Fruit fly (Drosophila melanogaster) whole organism, wandering third instar larva: ENCODE measurements around the gene CG42759.

Experiments
- Abd-B ChIP-seq: fragments of >200 bp; optimal IDR thresholded peaks from 2 replicates; lab custom pipeline; 2017; ENCODE audit warnings: missing biosample characterization, missing genetic modification characterization
- CG32264 ChIP-seq: fragments of 200-800 bp; sonication (Bioruptor generic); optimal IDR thresholded peaks from 2 replicates; lab custom pipeline; 2016; ENCODE audit warnings: missing biosample characterization, missing genetic modification characterization
- CG9705 ChIP-seq: fragments of 200-800 bp; sonication (Bioruptor generic); optimal IDR thresholded peaks from 2 replicates; lab custom pipeline; 2018; ENCODE audit warnings: missing biosample characterization, mild to moderate bottlenecking, missing genetic modification characterization
- CrebA ChIP-seq: fragments of 200-800 bp; sonication (Bioruptor generic); optimal IDR thresholded peaks from 2 replicates; lab custom pipeline; 2016; ENCODE audit warnings: missing biosample characterization, mild to moderate bottlenecking, missing genetic modification characterization, borderline replicate concordance
- Dfd ChIP-seq: fragments of >200 bp; optimal IDR thresholded peaks from 2 replicates; lab custom pipeline; 2017; ENCODE audit warnings: missing biosample characterization, missing genetic modification characterization
- Dif ChIP-seq: fragments of 200-275, 200-300 bp; sonication (Bioruptor generic); optimal IDR thresholded peaks from 2 replicates; lab custom pipeline; 2018; ENCODE audit warnings: missing biosample characterization, missing genetic modification characterization; ENCODE audit not compliant: partially characterized antibody
- GATAd ChIP-seq: sonication (Bioruptor generic); optimal IDR thresholded peaks from 2 replicates; lab custom pipeline; 2016; ENCODE audit warnings: missing biosample characterization, missing genetic modification characterization
- HLH106 ChIP-seq: fragments of 200-800 bp; optimal IDR thresholded peaks from 3 replicates; lab custom pipeline; 2019; ENCODE audit warnings: missing biosample characterization, mild to moderate bottlenecking, missing genetic modification characterization, moderate library complexity
- Hnf4 ChIP-seq: fragments of 200-800 bp; sonication (Bioruptor generic); optimal IDR thresholded peaks from 2 replicates; lab custom pipeline; 2016; ENCODE audit warnings: missing biosample characterization, mild to moderate bottlenecking, missing genetic modification characterization
- Hr78 ChIP-seq: fragments of >200 bp; optimal IDR thresholded peaks from 2 replicates; lab custom pipeline; 2017; ENCODE audit warnings: missing biosample characterization, missing genetic modification characterization
- Hr83 ChIP-seq: fragments of 200-300 bp; sonication (Bioruptor generic); optimal IDR thresholded peaks from 2 replicates; lab custom pipeline; 2016; ENCODE audit warnings: missing biosample characterization, mild to moderate bottlenecking, missing genetic modification characterization, moderate library complexity; ENCODE audit not compliant: poor library complexity, severe bottlenecking
- Jra ChIP-seq: sonication (Bioruptor generic); optimal IDR thresholded peaks from 2 replicates; lab custom pipeline; 2016; ENCODE audit warnings: missing biosample characterization, missing genetic modification characterization
- Mio ChIP-seq: sonication (Bioruptor generic); optimal IDR thresholded peaks from 2 replicates; lab custom pipeline; 2016; ENCODE audit warnings: missing biosample characterization, missing genetic modification characterization
- Myc ChIP-seq: fragments of >200 bp; optimal IDR thresholded peaks from 2 replicates; lab custom pipeline; 2017
- N ChIP-seq: fragments of >200 bp; optimal IDR thresholded peaks from 2 replicates; lab custom pipeline; 2018; ENCODE audit warnings: missing biosample characterization, missing external identifiers, missing genetic modification characterization
- OdsH ChIP-seq: fragments of 200-800 bp; sonication (Bioruptor generic); optimal IDR thresholded peaks from 2 replicates; lab custom pipeline; 2016; ENCODE audit warnings: missing biosample characterization, mild to moderate bottlenecking, missing genetic modification characterization
- Rel ChIP-seq, 2 experiments: fragments of 200-800 bp; sonication (Bioruptor generic) in 1 of 2; optimal IDR thresholded peaks; 2 replicates in 1 of 2; 3 replicates in 1 of 2; lab custom pipeline; 2016 to 2019; ENCODE audit warnings: mild to moderate bottlenecking in 2 of 2, missing biosample characterization in 2 of 2, missing genetic modification characterization in 2 of 2, moderate library complexity in 1 of 2
- Sp1 ChIP-seq: fragments of 200-800 bp; sonication (Bioruptor generic); optimal IDR thresholded peaks from 3 replicates; lab custom pipeline; 2019; ENCODE audit warnings: missing biosample characterization, mild to moderate bottlenecking, missing genetic modification characterization, moderate library complexity
- br ChIP-seq: fragments of 200-800 bp; sonication (Bioruptor generic); optimal IDR thresholded peaks from 2 replicates; lab custom pipeline; 2016; ENCODE audit warnings: missing biosample characterization, missing genetic modification characterization
- brk ChIP-seq: fragments of 200-800 bp; sonication (Bioruptor generic); optimal IDR thresholded peaks from 2 replicates; lab custom pipeline; 2016; ENCODE audit warnings: missing biosample characterization, mild to moderate bottlenecking, missing genetic modification characterization
- dl ChIP-seq, 2 experiments: fragments of 175-275, 200-275 bp in 1 of 2; fragments of 200-275 bp in 1 of 2; sonication (Bioruptor generic); optimal IDR thresholded peaks; lab custom pipeline; 2018; ENCODE audit warnings: mild to moderate bottlenecking in 2 of 2, missing biosample characterization in 2 of 2, missing genetic modification characterization in 2 of 2, moderate library complexity in 2 of 2; ENCODE audit not compliant: partially characterized antibody in 2 of 2, insufficient read depth in 1 of 2
- dmrt93B ChIP-seq: fragments of 200-800 bp; sonication (Bioruptor generic); optimal IDR thresholded peaks from 2 replicates; lab custom pipeline; 2018; ENCODE audit warnings: missing biosample characterization, mild to moderate bottlenecking, missing genetic modification characterization
- dsf ChIP-seq: sonication (Bioruptor generic); optimal IDR thresholded peaks from 2 replicates; lab custom pipeline; 2016; ENCODE audit warnings: missing biosample characterization, missing genetic modification characterization, borderline replicate concordance
- ey ChIP-seq: fragments of 200-800 bp; sonication (Bioruptor generic); optimal IDR thresholded peaks from 2 replicates; lab custom pipeline; 2016; ENCODE audit warnings: missing biosample characterization, missing genetic modification characterization
- foxo ChIP-seq, 2 experiments: fragments of 200-800 bp; sonication (Bioruptor generic); optimal IDR thresholded peaks; 2 replicates in 1 of 2; 3 replicates in 1 of 2; lab custom pipeline; 2016 to 2017; ENCODE audit warnings: missing biosample characterization in 2 of 2, missing genetic modification characterization in 2 of 2
- fru ChIP-seq: fragments of 200-800 bp; sonication (Bioruptor generic); optimal IDR thresholded peaks from 3 replicates; lab custom pipeline; 2016; ENCODE audit warnings: missing biosample characterization, mild to moderate bottlenecking, missing genetic modification characterization
- h ChIP-seq: fragments of 200-800 bp; sonication (Bioruptor generic); optimal IDR thresholded peaks from 3 replicates; lab custom pipeline; 2016; ENCODE audit warnings: missing biosample characterization, mild to moderate bottlenecking, missing genetic modification characterization
- jim ChIP-seq: fragments of 175-275, 200-325 bp; sonication (Bioruptor generic); optimal IDR thresholded peaks from 2 replicates; lab custom pipeline; 2016; ENCODE audit warnings: missing biosample characterization, mild to moderate bottlenecking, missing genetic modification characterization
- lola ChIP-seq: fragments of >200 bp; optimal IDR thresholded peaks from 2 replicates; lab custom pipeline; 2017; ENCODE audit warnings: missing biosample characterization, missing genetic modification characterization
- psq ChIP-seq: fragments of 200-800 bp; sonication (Bioruptor generic); optimal IDR thresholded peaks from 3 replicates; lab custom pipeline; 2017; ENCODE audit warnings: missing biosample characterization, mild to moderate bottlenecking, missing genetic modification characterization, moderate library complexity
- rgr ChIP-seq: fragments of 200-800 bp; sonication (Bioruptor generic); optimal IDR thresholded peaks from 3 replicates; lab custom pipeline; 2016; ENCODE audit warnings: missing biosample characterization, mild to moderate bottlenecking, missing genetic modification characterization
- sage ChIP-seq: fragments of 200-800 bp; sonication (Bioruptor generic); optimal IDR thresholded peaks from 2 replicates; lab custom pipeline; 2016; ENCODE audit warnings: missing biosample characterization, mild to moderate bottlenecking, missing genetic modification characterization
- sv ChIP-seq: fragments of 200-800 bp; sonication (Bioruptor generic); optimal IDR thresholded peaks from 3 replicates; lab custom pipeline; 2016; ENCODE audit warnings: missing biosample characterization, missing genetic modification characterization
- tai ChIP-seq: sonication (Bioruptor generic); optimal IDR thresholded peaks from 2 replicates; lab custom pipeline; 2016; ENCODE audit warnings: missing biosample characterization, missing genetic modification characterization
- woc ChIP-seq: sonication (Bioruptor generic); optimal IDR thresholded peaks from 2 replicates; lab custom pipeline; 2016; ENCODE audit warnings: missing biosample characterization, mild to moderate bottlenecking, missing genetic modification characterization

The CG42759 gene

dm6 chr3R:10100498-10101196 lies 42.2 kb upstream of the CG42759 start (continued):
- TF ChIP-seq Dfd (GFP tag; lab: Kevin White, UChicago) (no peak), foxo (GFP tag; optimal IDR thresholded peaks at IDR 0.05; lab: Kevin White, UChicago) (peak in 1 of 2 experiments; percentile 60), sage (GFP tag; lab: Kevin White, UChicago) (no peak), woc (no peak), Jra (no peak), Dif (GFP tag; lab: Kevin White, UChicago) (peak; percentile 93), tai (no peak), ey (no peak), Sp1 (GFP tag; lab: Kevin White, UChicago) (peak; percentile 14), OdsH (no peak), dmrt93B (GFP tag; lab: Kevin White, UChicago) (no peak), psq (GFP tag; lab: Kevin White, UChicago) (no peak)

- TF ChIP-seq GATAd (GFP tag; lab: Kevin White, UChicago) (no peak), Abd-B (GFP tag; lab: Kevin White, UChicago) (no peak), Jra (no peak), tai (no peak), brk (GFP tag; lab: Kevin White, UChicago) (no peak), CG32264 (no peak), sv (no peak)
Observed at dm6 chr3R:10106796-10107195, 36.1 kb upstream of the CG42759 start.

- TF ChIP-seq tai = no peak
- peak; percentile 58 for TF ChIP-seq N (GFP tag; lab: Kevin White, UChicago)
Observed at dm6 chr3R:10108289-10108928, 34.5 kb upstream of the CG42759 start.

- TF ChIP-seq rgr (GFP tag; lab: Kevin White, UChicago) = no peak
- TF ChIP-seq CG32264 = no peak
- TF ChIP-seq h (GFP tag; lab: Kevin White, UChicago) = no peak
- no peak for TF ChIP-seq psq (GFP tag; lab: Kevin White, UChicago)
- no peak for TF ChIP-seq Sp1 (GFP tag; lab: Kevin White, UChicago)
- TF ChIP-seq N (GFP tag; lab: Kevin White, UChicago) = peak; percentile 80
- peak in 1 of 2 experiments; percentile 79 for TF ChIP-seq dl (GFP tag; optimal IDR thresholded peaks at IDR 0.05; lab: Kevin White, UChicago; ENCODE audit: insufficient read depth in 1 of 2, partially characterized antibody in 2 of 2)
- TF ChIP-seq Myc (lab: Kevin White, UChicago) = no peak
- no peak for TF ChIP-seq dsf (GFP tag; lab: Kevin White, UChicago)
- TF ChIP-seq foxo (GFP tag; optimal IDR thresholded peaks at IDR 0.05; lab: Kevin White, UChicago) = no peak
- TF ChIP-seq Hr83 (GFP tag; lab: Kevin White, UChicago) = no peak
- peak; percentile 91 for TF ChIP-seq Dif (GFP tag; lab: Kevin White, UChicago)
- no peak for TF ChIP-seq sage (GFP tag; lab: Kevin White, UChicago)
Observed at dm6 chr3R:10109212-10109880, 33.5 kb upstream of the CG42759 start.

dm6 chr3R:10109938-10110337 lies 32.9 kb upstream of the CG42759 start, which contains the start of gene Fmr1:
Fmr1 (minus strand) TSS chr3R:10110121.
- TF ChIP-seq lola (GFP tag; lab: Kevin White, UChicago) (no peak), rgr (GFP tag; lab: Kevin White, UChicago) (peak; percentile 29), dsf (GFP tag; lab: Kevin White, UChicago) (no peak), dl (GFP tag; optimal IDR thresholded peaks at IDR 0.05; lab: Kevin White, UChicago; ENCODE audit: insufficient read depth in 1 of 2, partially characterized antibody in 2 of 2) (no peak), CG32264 (no peak), OdsH (peak; percentile 11), brk (GFP tag; lab: Kevin White, UChicago) (no peak), CG9705 (GFP tag; lab: Kevin White, UChicago) (peak; percentile 31), N (GFP tag; lab: Kevin White, UChicago) (no peak), Rel (GFP tag; optimal IDR thresholded peaks at IDR 0.05; lab: Kevin White, UChicago) (no peak), Rel (tag; optimal IDR thresholded peaks at IDR 0.05; lab: Kevin White, UChicago) (peak; percentile 12), GATAd (GFP tag; lab: Kevin White, UChicago) (peak; percentile 77), br (peak; percentile 40), foxo (GFP tag; optimal IDR thresholded peaks at IDR 0.05; lab: Kevin White, UChicago) (peak in 1 of 2 experiments; percentile 57), h (GFP tag; lab: Kevin White, UChicago) (peak; percentile 60), Abd-B (GFP tag; lab: Kevin White, UChicago) (no peak), psq (GFP tag; lab: Kevin White, UChicago) (peak; percentile 97), Hnf4 (GFP tag; lab: Kevin White, UChicago) (no peak), Mio (GFP tag; lab: Kevin White, UChicago) (no peak), Hr78 (GFP tag; lab: Kevin White, UChicago) (no peak), Hr83 (GFP tag; lab: Kevin White, UChicago) (no peak), Myc (lab: Kevin White, UChicago) (peak; percentile 37), HLH106 (peak; percentile 50), jim (GFP tag; lab: Kevin White, UChicago) (no peak), sage (GFP tag; lab: Kevin White, UChicago) (no peak), CrebA (GFP tag; lab: Kevin White, UChicago) (no peak), fru (GFP tag; lab: Kevin White, UChicago) (peak; percentile 59), sv (no peak)
